Worm (Caenorhabditis elegans): ENCODE results near the gene F56A8.5.

DNA sequence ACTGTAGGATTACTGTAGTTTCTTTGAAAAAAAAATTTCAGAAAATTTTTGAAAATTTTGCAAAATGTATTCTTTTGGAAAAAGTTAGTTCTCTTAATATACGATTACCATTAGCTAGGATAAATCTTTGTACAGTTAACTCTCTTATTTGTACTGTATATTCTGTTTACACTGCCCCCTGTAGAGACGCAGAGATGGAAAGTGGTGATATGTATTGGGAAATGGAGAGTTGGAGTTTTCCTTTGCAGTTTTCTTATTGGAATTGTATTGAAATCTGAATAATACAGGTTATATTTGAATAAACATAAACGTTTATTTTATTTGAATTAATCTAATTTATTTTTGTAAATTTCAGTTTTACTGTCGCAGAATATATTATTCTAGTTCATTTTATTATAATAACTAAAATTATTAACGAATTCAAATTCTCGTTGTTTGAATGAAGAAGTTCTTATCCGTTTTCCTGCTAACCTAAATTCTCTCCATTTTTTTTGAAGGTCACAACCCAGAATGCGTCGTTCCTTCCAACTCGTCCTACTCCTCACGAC, 11.4 kb upstream of the F56A8.5 start, which contains the start of gene F56A8.9:
- TF ChIP-seq ama-1 (optimal IDR thresholded peaks at IDR 0.05) (no peak), flt-1 (GFP tag; IDR thresholded peaks at IDR 0.05) (no peak), B0310.2 (tag; optimal IDR thresholded peaks at IDR 0.05) (no peak), hnd-1 (tag; optimal IDR thresholded peaks at IDR 0.05) (no peak), pes-1 (GFP tag; IDR thresholded peaks at IDR 0.05) (no peak)

All from whole organism, early embryonic.